Worm (Caenorhabditis elegans) whole organism, young adult: Measurements from ENCODE around the gene best-14.
A peak's percentile ranks its signal among the peaks of the same experiment; 100 is the strongest.

Experiments
- B0336.3 ChIP-seq: fragments of 200-800 bp; sonication (Bioruptor generic); IDR thresholded peaks from 2 replicates; pipeline ENCODE4 v1.3.6; 2022; ENCODE audit warnings: missing genetic modification characterization, missing compliant biosample characterization
- C06A6.2 ChIP-seq: fragments of 200-800 bp; sonication (Bioruptor generic); conservative IDR thresholded peaks from 2 replicates; pipeline ENCODE4 v1.3.6; 2022; ENCODE audit warnings: missing genetic modification characterization, missing compliant biosample characterization
- D2030.7 ChIP-seq: fragments of 200-800 bp; sonication (Bioruptor generic); IDR thresholded peaks from 2 replicates; pipeline ENCODE4 v1.3.6; 2022; ENCODE audit warnings: missing genetic modification reagents, missing genetic modification characterization, missing compliant biosample characterization
- F33H1.4 ChIP-seq: fragments of 200-800 bp; sonication (Bioruptor generic); IDR thresholded peaks from 2 replicates; pipeline ENCODE4 v1.3.6; 2022; ENCODE audit warnings: missing genetic modification reagents, missing genetic modification characterization, missing compliant biosample characterization
- F37B4.10 ChIP-seq: fragments of 200-800 bp; sonication (Bioruptor generic); IDR thresholded peaks from 2 replicates; pipeline ENCODE4 v1.3.6; 2022; ENCODE audit warnings: missing genetic modification characterization, missing compliant biosample characterization
- F55B11.4 ChIP-seq: sonication (generic microtip); optimal IDR thresholded peaks from 2 replicates; lab custom pipeline; 2016; ENCODE audit warnings: missing compliant biosample characterization, missing genetic modification characterization, borderline replicate concordance; ENCODE audit not compliant: insufficient read depth
- K12H6.12 ChIP-seq: fragments of 200-800 bp; sonication (Bioruptor generic); optimal IDR thresholded peaks from 2 replicates; lab custom pipeline; 2018; ENCODE audit warnings: mild to moderate bottlenecking, missing genetic modification characterization, missing compliant biosample characterization
- Y56A3A.18 ChIP-seq: fragments of 200-800 bp; sonication (Bioruptor generic); IDR thresholded peaks from 2 replicates; pipeline ENCODE4 v1.3.6; 2022; ENCODE audit warnings: missing genetic modification reagents, missing genetic modification characterization, missing compliant biosample characterization
- Y67H2A.10 ChIP-seq: fragments of 200-800 bp; sonication (Bioruptor generic); conservative IDR thresholded peaks from 2 replicates; pipeline ENCODE4 v1.3.6; 2022; ENCODE audit warnings: missing genetic modification reagents, missing genetic modification characterization, missing compliant biosample characterization
- attf-3 ChIP-seq: fragments of 200-800 bp; sonication (Bioruptor generic); conservative IDR thresholded peaks from 2 replicates; pipeline ENCODE4 v1.3.6; 2022; ENCODE audit warnings: missing genetic modification reagents, missing genetic modification characterization, missing compliant biosample characterization
- attf-6 ChIP-seq: fragments of 200-800 bp; sonication (Bioruptor generic); IDR thresholded peaks from 2 replicates; pipeline ENCODE4 v1.3.6; 2022; ENCODE audit warnings: missing genetic modification reagents, missing genetic modification characterization, missing compliant biosample characterization
- ceh-27 ChIP-seq: fragments of 200-800 bp; sonication (Bioruptor generic); optimal IDR thresholded peaks from 2 replicates; lab custom pipeline; 2018; ENCODE audit warnings: mild to moderate bottlenecking, missing genetic modification characterization, moderate library complexity, missing compliant biosample characterization
- efl-1 ChIP-seq: fragments of 150-350 bp; optimal IDR thresholded peaks from 2 replicates; lab custom pipeline; 2014; ENCODE audit warnings: missing biosample characterization, missing genetic modification reagents, missing genetic modification characterization
- egl-44 ChIP-seq: fragments of 200-800 bp; sonication (Bioruptor generic); IDR thresholded peaks from 2 replicates; pipeline ENCODE4 v1.3.6; 2022; ENCODE audit warnings: missing genetic modification reagents, missing genetic modification characterization, missing compliant biosample characterization
- him-1 ChIP-seq: sonication (generic microtip); optimal IDR thresholded peaks from 2 replicates; lab custom pipeline; 2016; ENCODE audit warnings: missing genotype, missing genetic modification reagents, missing genetic modification characterization, missing compliant biosample characterization
- hrde-1 ChIP-seq: sonication (generic microtip); optimal IDR thresholded peaks from 2 replicates; lab custom pipeline; 2016; ENCODE audit warnings: missing genetic modification characterization, mild to moderate bottlenecking, missing compliant biosample characterization, moderate library complexity, missing genotype, missing genetic modification reagents, borderline replicate concordance
- let-526 ChIP-seq: fragments of 200-800 bp; sonication (Bioruptor generic); IDR thresholded peaks from 2 replicates; pipeline ENCODE4 v1.3.6; 2022; ENCODE audit warnings: missing genetic modification reagents, missing genetic modification characterization, missing compliant biosample characterization
- lin-54 ChIP-seq: fragments of 200-800 bp; sonication (Bioruptor generic); optimal IDR thresholded peaks from 2 replicates; lab custom pipeline; 2018; ENCODE audit warnings: mild to moderate bottlenecking, missing genetic modification characterization, missing compliant biosample characterization
- lsl-1 ChIP-seq: fragments of 200-800 bp; sonication (Bioruptor generic); optimal IDR thresholded peaks from 2 replicates; lab custom pipeline; 2018; ENCODE audit warnings: mild to moderate bottlenecking, missing genetic modification characterization, moderate library complexity, missing compliant biosample characterization
- madf-6 ChIP-seq: fragments of 200-800 bp; sonication (Bioruptor generic); IDR thresholded peaks from 2 replicates; pipeline ENCODE4 v1.3.6; 2022; ENCODE audit warnings: missing genetic modification reagents, missing genetic modification characterization, missing compliant biosample characterization
- madf-8 ChIP-seq: fragments of 200-800 bp; sonication (Bioruptor generic); conservative IDR thresholded peaks from 2 replicates; pipeline ENCODE4 v1.3.6; 2022; ENCODE audit warnings: missing genetic modification reagents, missing genetic modification characterization, missing compliant biosample characterization
- mcd-1 ChIP-seq: fragments of 200-800 bp; sonication (Bioruptor generic); IDR thresholded peaks from 2 replicates; pipeline ENCODE4 v1.3.6; 2022; ENCODE audit warnings: missing genetic modification reagents, missing genetic modification characterization, missing compliant biosample characterization
- mel-28 ChIP-seq: sonication (generic microtip); optimal IDR thresholded peaks from 2 replicates; lab custom pipeline; 2016; ENCODE audit warnings: borderline replicate concordance, mild to moderate bottlenecking, missing genetic modification characterization, missing compliant biosample characterization
- nfya-1 ChIP-seq: sonication (generic microtip); optimal IDR thresholded peaks from 2 replicates; lab custom pipeline; 2017; ENCODE audit warnings: antibody characterized with exemption, missing compliant biosample characterization, missing genetic modification characterization, borderline replicate concordance; ENCODE audit not compliant: insufficient read depth
- nhr-27 ChIP-seq: fragments of 200-800 bp; sonication (Bioruptor generic); optimal IDR thresholded peaks from 2 replicates; lab custom pipeline; 2018; ENCODE audit warnings: mild to moderate bottlenecking, missing genetic modification characterization, moderate library complexity, missing compliant biosample characterization
- pbrm-1 ChIP-seq: fragments of 200-800 bp; sonication (Bioruptor generic); IDR thresholded peaks from 2 replicates; pipeline ENCODE4 v1.3.6; 2022; ENCODE audit warnings: missing genetic modification reagents, missing genetic modification characterization, missing compliant biosample characterization
- rcor-1 ChIP-seq: fragments of 200-800 bp; sonication (Bioruptor generic); IDR thresholded peaks from 2 replicates; pipeline ENCODE4 v1.3.6; 2022; ENCODE audit warnings: missing genetic modification reagents, missing genetic modification characterization, missing compliant biosample characterization
- snpc-1.1 ChIP-seq: sonication (generic microtip); optimal IDR thresholded peaks from 2 replicates; lab custom pipeline; 2017; ENCODE audit warnings: missing genetic modification characterization, mild to moderate bottlenecking, missing compliant biosample characterization, antibody characterized with exemption, moderate library complexity, missing genotype, missing genetic modification reagents; ENCODE audit not compliant: insufficient read depth
- tlf-1 ChIP-seq: fragments of 200-800 bp; sonication (Bioruptor generic); optimal IDR thresholded peaks from 2 replicates; lab custom pipeline; 2018; ENCODE audit warnings: mild to moderate bottlenecking, missing genetic modification characterization, missing compliant biosample characterization
- xnd-1 ChIP-seq: sonication (generic microtip); optimal IDR thresholded peaks from 2 replicates; lab custom pipeline; 2016; ENCODE audit warnings: missing genotype, missing genetic modification reagents, missing genetic modification characterization, missing compliant biosample characterization
- ztf-28 ChIP-seq: fragments of 200-800 bp; sonication (Bioruptor generic); IDR thresholded peaks from 2 replicates; pipeline ENCODE4 v1.3.6; 2022; ENCODE audit warnings: missing genetic modification reagents, missing genetic modification characterization, missing compliant biosample characterization
- ztf-3 ChIP-seq: fragments of 200-800 bp; sonication (Bioruptor generic); optimal IDR thresholded peaks from 2 replicates; lab custom pipeline; 2018; ENCODE audit warnings: mild to moderate bottlenecking, missing genetic modification characterization, missing compliant biosample characterization

best-14 gene

DNA sequence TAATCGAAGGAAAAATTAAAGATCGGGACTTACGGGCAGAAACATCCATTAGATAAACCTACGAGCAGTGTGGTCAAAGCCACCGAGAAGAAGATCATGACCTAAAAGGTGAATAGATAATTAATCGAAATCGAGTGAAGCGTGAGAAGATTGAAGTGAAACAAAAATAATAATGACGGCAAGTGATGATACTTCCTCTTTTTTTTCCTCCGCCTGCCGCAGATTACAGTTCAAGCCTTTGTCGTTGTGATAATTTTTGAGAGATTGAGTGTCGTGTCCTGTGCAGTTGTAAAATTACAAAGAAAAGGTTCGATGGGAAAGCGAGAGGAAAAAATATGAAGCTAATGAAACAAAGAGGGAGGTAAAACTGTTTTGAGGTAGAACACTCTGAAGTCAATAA is 34.7 kb downstream of the best-14 start, which contains the start of gene T21C9.9:
T21C9.9 (minus strand) TSS at position 101 of the 400 bp plus-strand sequence.
- TF ChIP-seq D2030.7 = no peak
- TF ChIP-seq F37B4.10 (GFP tag; lab: Robert Waterston, UW) = 0 out of 2 replicates have a peak, but pooled peaks have one; percentile 13
- no peak for TF ChIP-seq lin-54 (GFP tag; lab: Kevin White, UChicago)
- no peak for TF ChIP-seq madf-8 (GFP tag; lab: Robert Waterston, UW)
- no peak for TF ChIP-seq mel-28
- TF ChIP-seq snpc-1.1 (tag; lab: Kevin White, UChicago) = no peak
- no peak for TF ChIP-seq egl-44 (GFP tag; lab: Robert Waterston, UW)
- no peak for TF ChIP-seq attf-6 (GFP tag; lab: Robert Waterston, UW)

DNA sequence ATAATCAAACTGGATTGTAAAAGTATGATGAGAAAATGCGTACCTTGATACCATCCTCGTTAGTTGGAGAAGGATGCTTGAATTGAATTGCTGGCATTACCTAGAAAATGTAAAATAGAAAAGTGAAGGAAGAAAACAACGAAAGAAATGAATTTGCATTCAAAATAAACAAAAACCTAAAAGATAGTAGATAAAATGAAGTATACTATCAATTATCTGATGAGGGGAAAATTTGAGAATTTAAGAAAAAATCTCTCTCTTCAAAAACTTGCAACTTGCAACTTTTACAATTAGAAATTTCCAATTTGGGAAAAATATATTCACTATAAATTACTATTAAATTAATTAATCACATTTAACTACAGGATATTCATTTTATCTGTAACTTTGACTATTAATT is 37.0 kb downstream of the best-14 start, which contains the start of gene T21C9.11:
T21C9.11 (minus strand) TSS at position 101 of the 400 bp plus-strand sequence.
- no peak for TF ChIP-seq F55B11.4
- TF ChIP-seq nhr-27 = no peak
- TF ChIP-seq F33H1.4 (GFP tag; lab: Robert Waterston, UW) = no peak
- no peak for TF ChIP-seq efl-1 (GFP tag; lab: Kevin White, UChicago)
- no peak for TF ChIP-seq attf-6 (GFP tag; lab: Robert Waterston, UW)
- no peak for TF ChIP-seq lin-54 (GFP tag; lab: Kevin White, UChicago)
- no peak for TF ChIP-seq ztf-28 (GFP tag; lab: Robert Waterston, UW)
- no peak for TF ChIP-seq B0336.3
- no peak for TF ChIP-seq Y67H2A.10 (GFP tag; lab: Robert Waterston, UW)
- TF ChIP-seq him-1 (tag; lab: Kevin White, UChicago) = no peak
- TF ChIP-seq ceh-27 (GFP tag; lab: Kevin White, UChicago) = no peak
- TF ChIP-seq C06A6.2 (GFP tag; lab: Robert Waterston, UW) = no peak
- no peak for TF ChIP-seq Y56A3A.18 (GFP tag; lab: Robert Waterston, UW)
- no peak for TF ChIP-seq hrde-1 (tag; lab: Kevin White, UChicago)
- no peak for TF ChIP-seq ztf-3 (GFP tag; lab: Kevin White, UChicago)
- no peak for TF ChIP-seq K12H6.12 (tag; lab: Kevin White, UChicago)
- no peak for TF ChIP-seq tlf-1 (GFP tag; lab: Kevin White, UChicago)
- no peak for TF ChIP-seq rcor-1 (GFP tag; lab: Robert Waterston, UW)

DNA sequence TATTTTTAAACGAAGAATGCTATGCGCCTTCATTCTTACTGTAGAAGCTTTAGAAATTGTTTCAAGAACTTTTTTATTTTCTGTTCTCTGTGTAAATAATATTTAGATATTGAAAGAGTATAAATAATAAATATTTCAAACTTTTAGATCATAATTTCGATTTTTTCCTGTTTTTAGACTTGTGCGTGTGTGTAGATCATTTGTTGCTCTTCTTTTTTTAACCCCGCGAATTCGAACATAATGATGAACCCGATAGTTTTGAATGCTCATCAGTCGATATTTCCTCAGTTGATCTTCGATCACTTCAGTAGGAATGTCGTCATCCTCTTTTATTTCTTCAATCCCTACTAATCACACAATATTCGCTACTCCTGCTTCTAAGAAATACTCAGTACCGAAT is 39.5 kb downstream of the best-14 start, which contains the start of gene T21C9.13:
T21C9.13 (plus strand) TSS at position 33 of the 400 bp plus-strand sequence.
- TF ChIP-seq nfya-1 = no peak
- peak; percentile 45 for TF ChIP-seq lsl-1 (GFP tag; lab: Kevin White, UChicago)
- no peak for TF ChIP-seq let-526 (GFP tag; lab: Robert Waterston, UW)
- no peak for TF ChIP-seq pbrm-1
- TF ChIP-seq xnd-1 = peak; percentile 10
- TF ChIP-seq rcor-1 (GFP tag; lab: Robert Waterston, UW) = no peak
- TF ChIP-seq madf-6 (GFP tag; lab: Robert Waterston, UW) = peak; percentile 60; the same call in 1 of the 2 replicates
- TF ChIP-seq efl-1 (GFP tag; lab: Kevin White, UChicago) = peak; percentile 55

DNA sequence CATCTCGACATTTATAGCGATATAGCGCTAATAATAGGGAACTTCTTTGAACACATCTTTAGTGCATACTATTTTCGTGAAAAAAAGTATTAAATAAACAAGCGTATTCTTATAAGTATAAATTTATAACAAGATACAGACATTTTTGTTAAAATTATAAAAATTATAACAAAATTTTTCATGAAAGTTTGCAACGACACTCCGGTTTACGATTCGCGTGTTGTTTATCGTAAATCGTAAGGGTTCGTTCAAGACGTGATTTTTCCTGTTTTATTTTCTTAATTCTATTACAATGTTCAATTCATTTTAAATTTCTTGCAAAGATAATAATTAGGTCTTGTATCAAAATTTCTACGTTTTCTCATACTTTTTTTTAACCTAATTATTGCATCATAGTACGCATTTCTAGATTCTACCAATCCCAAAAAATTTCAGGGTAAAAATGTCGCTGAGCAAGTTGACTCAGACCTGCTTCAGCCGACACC is 40.9 kb downstream of the best-14 start, which contains the start of gene scpl-4:
scpl-4 (plus strand) TSS at position 435 of the 485 bp plus-strand sequence.
- TF ChIP-seq mcd-1 (GFP tag; lab: Robert Waterston, UW) = no peak
- TF ChIP-seq attf-3 (GFP tag; lab: Robert Waterston, UW) = peak; percentile 75
